Fruit fly (Drosophila melanogaster) whole organism, pupa: ENCODE results near the gene CG3630.

Source experiments
- CG10348 ChIP-seq: fragments of 200-800 bp; sonication (Bioruptor generic); IDR thresholded peaks from 2 replicates; pipeline ENCODE4 v1.3.6; 2022; ENCODE audit warnings: missing biosample characterization, missing genetic modification characterization
- CG12605 ChIP-seq: fragments of 200-800 bp; sonication (Bioruptor generic); IDR thresholded peaks from 2 replicates; pipeline ENCODE4 v1.3.6; 2022; ENCODE audit warnings: missing biosample characterization, missing genetic modification characterization
- CG13204 ChIP-seq: fragments of 200-800 bp; sonication (Bioruptor generic); optimal IDR thresholded peaks from 2 replicates; lab custom pipeline; 2018; ENCODE audit warnings: missing biosample characterization, mild to moderate bottlenecking, missing genetic modification characterization, moderate library complexity
- CG15710 ChIP-seq: fragments of 200-800 bp; sonication (Bioruptor generic); optimal IDR thresholded peaks from 2 replicates; lab custom pipeline; 2018; ENCODE audit warnings: missing biosample characterization, mild to moderate bottlenecking, missing genetic modification characterization, moderate library complexity
- CG17806 ChIP-seq: fragments of 200-800 bp; sonication (Bioruptor generic); optimal IDR thresholded peaks from 2 replicates; lab custom pipeline; 2018; ENCODE audit warnings: missing biosample characterization, mild to moderate bottlenecking, missing genetic modification characterization, moderate library complexity
- CG32121 ChIP-seq: fragments of 200-800 bp; sonication (Bioruptor generic); IDR thresholded peaks from 2 replicates; pipeline ENCODE4 v1.3.6; 2022; ENCODE audit warnings: missing biosample characterization, missing genetic modification characterization
- CG4496 ChIP-seq: fragments of 200-800 bp; sonication (Bioruptor generic); IDR thresholded peaks from 3 replicates; pipeline ENCODE4 v1.3.6; 2022; ENCODE audit warnings: missing biosample characterization, missing genetic modification characterization
- CG8159 ChIP-seq: fragments of 200-800 bp; sonication (Bioruptor generic); optimal IDR thresholded peaks from 3 replicates; lab custom pipeline; 2018; ENCODE audit warnings: missing biosample characterization, mild to moderate bottlenecking, missing genetic modification characterization, moderate library complexity
- CG8301 ChIP-seq: fragments of 200-800 bp; sonication (Bioruptor generic); optimal IDR thresholded peaks from 2 replicates; lab custom pipeline; 2018; ENCODE audit warnings: missing biosample characterization, mild to moderate bottlenecking, missing genetic modification characterization
- Ets98B ChIP-seq: fragments of 200-800 bp; sonication (Bioruptor generic); IDR thresholded peaks from 2 replicates; pipeline ENCODE4 v1.3.6; 2022; ENCODE audit warnings: missing biosample characterization, missing genetic modification characterization
- Pif1A ChIP-seq: fragments of 200-800 bp; sonication (Bioruptor generic); optimal IDR thresholded peaks from 3 replicates; lab custom pipeline; 2016; ENCODE audit warnings: missing biosample characterization, missing genetic modification characterization
- Pif1B ChIP-seq: fragments of 200-800 bp; sonication (Bioruptor generic); optimal IDR thresholded peaks from 3 replicates; lab custom pipeline; 2016; ENCODE audit warnings: missing biosample characterization, missing genetic modification characterization
- Snoo ChIP-seq: fragments of 200-800 bp; sonication (Bioruptor generic); optimal IDR thresholded peaks from 3 replicates; lab custom pipeline; 2017; ENCODE audit warnings: missing biosample characterization, mild to moderate bottlenecking, missing genetic modification characterization, inconsistent platforms
- fd96Ca ChIP-seq: fragments of 200-800 bp; sonication (Bioruptor generic); IDR thresholded peaks from 3 replicates; pipeline ENCODE4 v1.3.6; 2022; ENCODE audit warnings: missing biosample characterization, missing genetic modification characterization
- gl ChIP-seq: fragments of 200-800 bp; sonication (Bioruptor generic); optimal IDR thresholded peaks from 2 replicates; lab custom pipeline; 2018; ENCODE audit warnings: missing biosample characterization, mild to moderate bottlenecking, missing genetic modification characterization

CG3630 gene

dm6 chrX:2221598-2221997 is 59.6 kb downstream of the CG3630 start:
- TF ChIP-seq Snoo: no peak
- TF ChIP-seq CG8301 (tag; lab: Kevin White, UChicago): no peak
- TF ChIP-seq Pif1A (GFP tag; lab: Kevin White, UChicago): no peak
- TF ChIP-seq Pif1B (GFP tag; lab: Kevin White, UChicago): no peak
- TF ChIP-seq CG13204: no peak
- no peak for TF ChIP-seq CG17806 (tag; lab: Kevin White, UChicago)
- no peak for TF ChIP-seq Ets98B (GFP tag; lab: Robert Waterston, UW)
- TF ChIP-seq CG32121: no peak
- TF ChIP-seq CG4496 (GFP tag; lab: Robert Waterston, UW): no peak
- no peak for TF ChIP-seq CG12605 (GFP tag; lab: Robert Waterston, UW)
- no peak for TF ChIP-seq gl (tag; lab: Kevin White, UChicago)
- no peak for TF ChIP-seq CG15710
- TF ChIP-seq fd96Ca (GFP tag; lab: Robert Waterston, UW): no peak
- no peak for TF ChIP-seq CG8159
- no peak for TF ChIP-seq CG10348 (GFP tag; lab: Robert Waterston, UW)
- TF ChIP-seq, all 21 proteins: peak for 0
